Comparison of ENCODE assay signal across 1 worm cellular context in genomic region chrX:3379114-3379513, ce11.
A peak's percentile ranks its signal among the peaks of the same experiment; 100 is the strongest.
TF ChIP-seq lines count a peak whose summit lies in the region.

sorf-1 (minus strand) TSS chrX:3379248.

TF ChIP-seq in whole organism, L1 larva, 84 proteins besides CTCF, POLR2A, EP300 and RAD21 (continued from another document):
- TF ChIP-seq ceh-90 (tag; optimal IDR thresholded peaks at IDR 0.05; lab: Kevin White, UChicago) (peak; percentile 47), ama-1 (optimal IDR thresholded peaks at IDR 0.05; lab: Kevin White, UChicago) (no peak), lir-3 (tag; optimal IDR thresholded peaks at IDR 0.05; lab: Kevin White, UChicago; ENCODE audit: poor library complexity) (peak; percentile 77), dpl-1 (GFP tag; optimal IDR thresholded peaks at IDR 0.05; lab: Kevin White, UChicago) (peak in 2 of 3 experiments; percentile 22 to 46), ceh-63 (GFP tag; optimal IDR thresholded peaks at IDR 0.05; lab: Kevin White, UChicago) (no peak), mdl-1 (tag; optimal IDR thresholded peaks at IDR 0.05; lab: Kevin White, UChicago) (no peak), C16A3.4 (tag; optimal IDR thresholded peaks at IDR 0.05; lab: Kevin White, UChicago) (peak; percentile 30), dsc-1 (tag; optimal IDR thresholded peaks at IDR 0.05; lab: Kevin White, UChicago) (peak; percentile 63), swsn-7 (tag; optimal IDR thresholded peaks at IDR 0.05; lab: Kevin White, UChicago) (peak; percentile 54), pax-3 (tag; optimal IDR thresholded peaks at IDR 0.05; lab: Kevin White, UChicago) (no peak), C34B4.2 (tag; optimal IDR thresholded peaks at IDR 0.05; lab: Kevin White, UChicago) (no peak), pag-3 (tag; optimal IDR thresholded peaks at IDR 0.05; lab: Kevin White, UChicago; ENCODE audit: borderline replicate concordance, insufficient read depth) (no peak), nhr-90 (tag; optimal IDR thresholded peaks at IDR 0.05; lab: Kevin White, UChicago; ENCODE audit: poor library complexity) (peak; percentile 46), mep-1 (tag; optimal IDR thresholded peaks at IDR 0.05; lab: Kevin White, UChicago) (no peak), ceh-88 (GFP tag; IDR thresholded peaks at IDR 0.05; lab: Robert Waterston, UW) (no peak), egl-27 (tag; optimal IDR thresholded peaks at IDR 0.05; lab: Kevin White, UChicago) (no peak), unc-86 (tag; optimal IDR thresholded peaks at IDR 0.05; lab: Kevin White, UChicago) (no peak), tbx-2 (tag; optimal IDR thresholded peaks at IDR 0.05; lab: Kevin White, UChicago) (peak; percentile 56), nhr-237 (tag; optimal IDR thresholded peaks at IDR 0.05; lab: Kevin White, UChicago) (no peak), elt-3 (tag; optimal IDR thresholded peaks at IDR 0.05; lab: Kevin White, UChicago) (no peak), nhr-19 (GFP tag; conservative IDR thresholded peaks at IDR 0.05; lab: Robert Waterston, UW) (peak; percentile 41), hlh-17 (GFP tag; optimal IDR thresholded peaks at IDR 0.05; lab: Kevin White, UChicago; ENCODE audit: borderline replicate concordance) (no peak), hpl-2 (GFP tag; optimal IDR thresholded peaks at IDR 0.05; lab: Kevin White, UChicago) (no peak), lin-39 (tag; optimal IDR thresholded peaks at IDR 0.05; lab: Kevin White, UChicago) (no peak)
TF ChIP-seq in whole organism, L1 larva: peak in this region for 27.
